Fruit fly (Drosophila melanogaster) whole organism, embryonic: ENCODE data around the gene ttm50.

ENCODE experiments used
- Abd-B ChIP-seq: fragments of 200-800 bp; sonication (Bioruptor generic); optimal IDR thresholded peaks from 2 replicates; lab custom pipeline; 2018; ENCODE audit warnings: missing biosample characterization, mild to moderate bottlenecking, missing genetic modification characterization, moderate library complexity
- Aef1 ChIP-seq: fragments of 200-800 bp; sonication (Bioruptor generic); IDR thresholded peaks from 3 replicates; pipeline ENCODE4 v1.3.6; 2022; ENCODE audit warnings: missing biosample characterization, missing genetic modification characterization
- CG10654 ChIP-seq: fragments of 200-800 bp; sonication (Bioruptor generic); optimal IDR thresholded peaks from 2 replicates; lab custom pipeline; 2016; ENCODE audit warnings: missing biosample characterization, missing genetic modification characterization
- CG11456 ChIP-seq: fragments of 200-800 bp; sonication (Bioruptor generic); IDR thresholded peaks from 3 replicates; pipeline ENCODE4 v1.3.6; 2022; ENCODE audit warnings: missing biosample characterization, missing genetic modification characterization
- CG15696 ChIP-seq: fragments of 200-800 bp; sonication (Bioruptor generic); optimal IDR thresholded peaks from 2 replicates; lab custom pipeline; 2019; ENCODE audit warnings: missing biosample characterization, mild to moderate bottlenecking, missing genetic modification characterization, moderate library complexity
- CG17568 ChIP-seq: fragments of 200-800 bp; sonication (Bioruptor generic); optimal IDR thresholded peaks from 2 replicates; lab custom pipeline; 2018; ENCODE audit warnings: missing biosample characterization, mild to moderate bottlenecking, missing genetic modification characterization, moderate library complexity
- CG17802 ChIP-seq: fragments of 200-800 bp; sonication (Bioruptor generic); optimal IDR thresholded peaks from 2 replicates; lab custom pipeline; 2018; ENCODE audit warnings: missing biosample characterization, mild to moderate bottlenecking, missing genetic modification characterization, moderate library complexity
- CG17912 ChIP-seq: fragments of 200-800 bp; sonication (Bioruptor generic); optimal IDR thresholded peaks from 2 replicates; lab custom pipeline; 2018; ENCODE audit warnings: missing biosample characterization, mild to moderate bottlenecking, missing genetic modification characterization
- CG18011 ChIP-seq: fragments of 200-800 bp; sonication (Bioruptor generic); optimal IDR thresholded peaks from 2 replicates; lab custom pipeline; 2017; ENCODE audit warnings: missing biosample characterization, missing genetic modification characterization, mild to moderate bottlenecking, moderate library complexity, missing genotype
- CG18599 ChIP-seq: fragments of 200-800 bp; sonication (Bioruptor generic); optimal IDR thresholded peaks from 3 replicates; lab custom pipeline; 2017; ENCODE audit warnings: missing biosample characterization, missing genetic modification characterization, mild to moderate bottlenecking, moderate library complexity, missing genetic modification reagents
- CG18619 ChIP-seq: fragments of 200-800 bp; sonication (Bioruptor generic); optimal IDR thresholded peaks from 3 replicates; lab custom pipeline; 2017; ENCODE audit warnings: missing biosample characterization, mild to moderate bottlenecking, missing genetic modification characterization
- CG3065 ChIP-seq: fragments of 200-800 bp; sonication (Bioruptor generic); optimal IDR thresholded peaks from 2 replicates; lab custom pipeline; 2016; ENCODE audit warnings: missing biosample characterization, missing genetic modification characterization
- CG31224 ChIP-seq: fragments of 200-800 bp; sonication (Bioruptor generic); IDR thresholded peaks from 2 replicates; pipeline ENCODE4 v1.3.6; 2022; ENCODE audit warnings: missing biosample characterization, missing genetic modification characterization
- CG32532 ChIP-seq: fragments of 200-800 bp; sonication (Bioruptor generic); IDR thresholded peaks from 2 replicates; pipeline ENCODE4 v1.3.6; 2022; ENCODE audit warnings: missing biosample characterization, missing genetic modification characterization
- CG33557 ChIP-seq: fragments of 200-800 bp; sonication (Bioruptor generic); optimal IDR thresholded peaks from 2 replicates; lab custom pipeline; 2019; ENCODE audit warnings: missing biosample characterization, mild to moderate bottlenecking, missing genetic modification characterization, moderate library complexity
- CG4404 ChIP-seq: fragments of 200-800 bp; sonication (Bioruptor generic); IDR thresholded peaks from 2 replicates; pipeline ENCODE4 v1.3.6; 2022; ENCODE audit warnings: missing biosample characterization, missing genetic modification characterization
- CG6254 ChIP-seq: fragments of 200-800 bp; sonication (Bioruptor generic); optimal IDR thresholded peaks from 3 replicates; lab custom pipeline; 2017; ENCODE audit warnings: mild to moderate bottlenecking, missing biosample characterization, missing genetic modification reagents, missing genetic modification characterization
- CG7963 ChIP-seq: fragments of 200-800 bp; sonication (Bioruptor generic); IDR thresholded peaks from 3 replicates; pipeline ENCODE4 v1.3.6; 2022; ENCODE audit warnings: missing biosample characterization, missing genetic modification characterization; ENCODE audit not compliant: partially characterized antibody
- CG9609 ChIP-seq: fragments of 200-800 bp; sonication (Bioruptor generic); optimal IDR thresholded peaks from 3 replicates; lab custom pipeline; 2016; ENCODE audit warnings: missing biosample characterization, missing genetic modification characterization
- CG9932 ChIP-seq: fragments of 200-800 bp; sonication (Bioruptor generic); IDR thresholded peaks from 2 replicates; pipeline ENCODE4 v1.3.6; 2022; ENCODE audit warnings: missing biosample characterization, missing genetic modification characterization
- CrebB ChIP-seq: fragments of 200-800 bp; sonication (Bioruptor generic); optimal IDR thresholded peaks from 3 replicates; lab custom pipeline; 2018; ENCODE audit warnings: missing biosample characterization, mild to moderate bottlenecking, missing genetic modification characterization
- Dip2 ChIP-seq: fragments of 200-800 bp; sonication (Bioruptor generic); IDR thresholded peaks from 2 replicates; pipeline ENCODE4 v1.3.6; 2022; ENCODE audit warnings: missing biosample characterization, missing genetic modification characterization
- Dp ChIP-seq: fragments of 200-800 bp; sonication (Bioruptor generic); optimal IDR thresholded peaks from 2 replicates; lab custom pipeline; 2018; ENCODE audit warnings: missing biosample characterization, mild to moderate bottlenecking, missing genetic modification characterization, moderate library complexity
- E2f2 ChIP-seq: fragments of 200-800 bp; sonication (Bioruptor generic); IDR thresholded peaks from 2 replicates; pipeline ENCODE4 v1.3.6; 2022; ENCODE audit warnings: missing biosample characterization, missing genetic modification characterization
- Ets65A ChIP-seq: fragments of 200-800 bp; sonication (Bioruptor generic); peaks from one replicate; lab custom pipeline; 2016; ENCODE audit warnings: missing biosample characterization, missing genetic modification characterization
- Fer1 ChIP-seq: fragments of 200-800 bp; sonication (Bioruptor generic); optimal IDR thresholded peaks from 2 replicates; lab custom pipeline; 2017; ENCODE audit warnings: missing biosample characterization, mild to moderate bottlenecking, missing genetic modification characterization
- HLH3B ChIP-seq: fragments of 200-800 bp; sonication (Bioruptor generic); IDR thresholded peaks from 2 replicates; pipeline ENCODE4 v1.3.6; 2022; ENCODE audit warnings: missing biosample characterization, missing genetic modification characterization
- Hsf ChIP-seq: fragments of 200-800 bp; sonication (Bioruptor generic); optimal IDR thresholded peaks from 3 replicates; lab custom pipeline; 2016; ENCODE audit warnings: missing biosample characterization, missing genetic modification characterization
- Kr ChIP-seq: fragments of 200-800 bp; sonication (Bioruptor generic); optimal IDR thresholded peaks from 2 replicates; lab custom pipeline; 2017; ENCODE audit warnings: missing biosample characterization, mild to moderate bottlenecking, missing genetic modification characterization
- NC2β ChIP-seq: fragments of 200-800 bp; sonication (Bioruptor generic); optimal IDR thresholded peaks from 2 replicates; lab custom pipeline; 2016; ENCODE audit warnings: missing biosample characterization, missing genetic modification characterization
- Neu2 ChIP-seq: fragments of 200-800 bp; sonication (Bioruptor generic); optimal IDR thresholded peaks from 3 replicates; lab custom pipeline; 2016; ENCODE audit warnings: missing biosample characterization, missing genetic modification characterization, borderline replicate concordance
- Optix ChIP-seq: fragments of 200-800 bp; sonication (Bioruptor generic); IDR thresholded peaks from 3 replicates; pipeline ENCODE4 v1.3.6; 2022; ENCODE audit warnings: missing biosample characterization, missing genetic modification characterization
- Pdp1 ChIP-seq, 2 experiments: fragments of 200-800 bp; sonication (Bioruptor generic); optimal IDR thresholded peaks; 3 replicates each; lab custom pipeline; 2016; ENCODE audit warnings: missing biosample characterization in 2 of 2, missing genetic modification characterization in 2 of 2, mild to moderate bottlenecking in 1 of 2, moderate library complexity in 1 of 2
- Ptx1 ChIP-seq: fragments of 200-800 bp; sonication (Bioruptor generic); IDR thresholded peaks from 2 replicates; pipeline ENCODE4 v1.3.6; 2022; ENCODE audit warnings: missing biosample characterization, missing genetic modification characterization
- Sin3A ChIP-seq: fragments of >200 bp; optimal IDR thresholded peaks from 2 replicates; lab custom pipeline; 2018
- Sox102F ChIP-seq: fragments of 200-800 bp; sonication (Bioruptor generic); optimal IDR thresholded peaks from 2 replicates; lab custom pipeline; 2018; ENCODE audit warnings: missing biosample characterization, mild to moderate bottlenecking, missing genetic modification characterization, moderate library complexity
- Tbp ChIP-seq: fragments of >200 bp; optimal IDR thresholded peaks from 2 replicates; lab custom pipeline; 2018; ENCODE audit warnings: missing biosample characterization, missing genetic modification characterization
- ase ChIP-seq: fragments of 200-800 bp; sonication (Bioruptor generic); IDR thresholded peaks from 3 replicates; pipeline ENCODE4 v1.3.6; 2022; ENCODE audit warnings: missing biosample characterization, missing genetic modification characterization
- bsh ChIP-seq, 2 experiments: fragments of 200-800 bp; sonication (Bioruptor generic); optimal IDR thresholded peaks; 2 replicates each; lab custom pipeline; 2017 to 2018; ENCODE audit warnings: mild to moderate bottlenecking in 2 of 2, missing biosample characterization in 2 of 2, missing genetic modification characterization in 2 of 2, moderate library complexity in 1 of 2
- exex ChIP-seq: fragments of 200-800 bp; sonication (Bioruptor generic); optimal IDR thresholded peaks from 4 replicates; lab custom pipeline; 2018; ENCODE audit warnings: missing biosample characterization, mild to moderate bottlenecking, missing genetic modification characterization, moderate library complexity
- hbn ChIP-seq: fragments of 200-800 bp; sonication (Bioruptor generic); IDR thresholded peaks from 2 replicates; pipeline ENCODE4 v1.3.6; 2022; ENCODE audit warnings: missing biosample characterization, missing genetic modification characterization; ENCODE audit not compliant: partially characterized antibody
- inv ChIP-seq: fragments of 200-800 bp; sonication (Bioruptor generic); IDR thresholded peaks from 2 replicates; pipeline ENCODE4 v1.3.6; 2022; ENCODE audit warnings: missing biosample characterization, missing genetic modification characterization; ENCODE audit not compliant: partially characterized antibody
- nerfin-1 ChIP-seq: fragments of 200-800 bp; sonication (Bioruptor generic); optimal IDR thresholded peaks from 3 replicates; lab custom pipeline; 2019; ENCODE audit warnings: missing biosample characterization, mild to moderate bottlenecking, missing genetic modification characterization, moderate library complexity
- org-1 ChIP-seq: fragments of 200-800 bp; sonication (Bioruptor generic); optimal IDR thresholded peaks from 2 replicates; lab custom pipeline; 2017; ENCODE audit warnings: missing biosample characterization, missing genetic modification characterization
- pho ChIP-seq: fragments of 200-800 bp; sonication (Bioruptor generic); optimal IDR thresholded peaks from 2 replicates; lab custom pipeline; 2016; ENCODE audit warnings: missing biosample characterization, missing genetic modification characterization
- sna ChIP-seq: fragments of 200-800 bp; sonication (Bioruptor generic); IDR thresholded peaks from 2 replicates; pipeline ENCODE4 v1.3.6; 2022; ENCODE audit warnings: missing biosample characterization, missing genetic modification characterization; ENCODE audit not compliant: partially characterized antibody
- stwl ChIP-seq: fragments of 200-800 bp; sonication (Bioruptor generic); optimal IDR thresholded peaks from 3 replicates; lab custom pipeline; 2018; ENCODE audit warnings: missing biosample characterization, mild to moderate bottlenecking, missing genetic modification characterization, moderate library complexity
- ttk ChIP-seq: fragments of 200-800 bp; sonication (Bioruptor generic); IDR thresholded peaks from 2 replicates; pipeline ENCODE4 v2.1.2; 2022; ENCODE audit warnings: missing biosample characterization, missing genetic modification characterization
- wek ChIP-seq: fragments of 200-800 bp; sonication (Bioruptor generic); optimal IDR thresholded peaks from 3 replicates; lab custom pipeline; 2018; ENCODE audit warnings: missing biosample characterization, mild to moderate bottlenecking, missing genetic modification characterization, moderate library complexity
- zen ChIP-seq: fragments of 200-800 bp; sonication (Bioruptor generic); optimal IDR thresholded peaks from 3 replicates; lab custom pipeline; 2018; ENCODE audit warnings: missing biosample characterization, mild to moderate bottlenecking, missing genetic modification characterization, moderate library complexity
- zfh1 ChIP-seq: fragments of 200-800 bp; sonication (Bioruptor generic); IDR thresholded peaks from 3 replicates; pipeline ENCODE4 v1.3.6; 2022; ENCODE audit warnings: missing biosample characterization, missing genetic modification characterization

The ttm50 gene

dm6 chrX:2744042-2744441 lies 12.1 kb upstream of the ttm50 start, which contains the start of gene Syx4 (continued):
- peak; percentile 88 for TF ChIP-seq zfh1
- no peak for TF ChIP-seq Dp (GFP tag; lab: Kevin White, UChicago)
- peak; percentile 72 for TF ChIP-seq E2f2 (GFP tag; lab: Robert Waterston, UW)
- peak; percentile 83 for TF ChIP-seq CG10654 (GFP tag; lab: Kevin White, UChicago)
- TF ChIP-seq HLH3B (GFP tag; lab: Robert Waterston, UW) = peak; percentile 89
- no peak for TF ChIP-seq stwl (tag; lab: Kevin White, UChicago)
- peak; percentile 87 for TF ChIP-seq ase (GFP tag; lab: Robert Waterston, UW)
- TF ChIP-seq ttk (GFP tag; lab: Robert Waterston, UW) = peak; percentile 86
- TF ChIP-seq org-1 (GFP tag; lab: Kevin White, UChicago) = peak; percentile 92
- TF ChIP-seq Neu2 (GFP tag; lab: Kevin White, UChicago) = no peak
- peak; percentile 93 for TF ChIP-seq Sox102F (GFP tag; lab: Kevin White, UChicago)
- peak; percentile 73 for TF ChIP-seq wek (GFP tag; lab: Kevin White, UChicago)
- peak; percentile 84 to 85 for TF ChIP-seq Pdp1 (GFP tag; optimal IDR thresholded peaks at IDR 0.05; lab: Kevin White, UChicago)
- peak; percentile 59 for TF ChIP-seq CG17802 (tag; lab: Kevin White, UChicago)
- TF ChIP-seq CG17912 (GFP tag; lab: Kevin White, UChicago) = no peak
- TF ChIP-seq exex = peak; percentile 70
- TF ChIP-seq NC2β (GFP tag; lab: Kevin White, UChicago) = peak; percentile 82
- TF ChIP-seq CG9609 (GFP tag; lab: Kevin White, UChicago) = peak; percentile 86
- TF ChIP-seq Hsf = peak; percentile 87
- TF ChIP-seq Abd-B (GFP tag; lab: Kevin White, UChicago) = peak; percentile 74
- TF ChIP-seq CG9932 (GFP tag; lab: Robert Waterston, UW) = peak; percentile 86
- TF ChIP-seq pho (GFP tag; lab: Kevin White, UChicago) = peak; percentile 90
- peak; percentile 69 to 88 for TF ChIP-seq bsh (GFP tag; optimal IDR thresholded peaks at IDR 0.05; lab: Kevin White, UChicago)
- no peak for TF ChIP-seq hbn (GFP tag; lab: Robert Waterston, UW)
- peak; percentile 83 for TF ChIP-seq CG31224 (GFP tag; lab: Robert Waterston, UW)
- TF ChIP-seq CG7963 (GFP tag; lab: Robert Waterston, UW) = no peak
- TF ChIP-seq Optix (GFP tag; lab: Robert Waterston, UW) = peak; percentile 78
- peak; percentile 86 for TF ChIP-seq CG18619 (GFP tag; lab: Kevin White, UChicago)
- TF ChIP-seq CG18599 (GFP tag; lab: Kevin White, UChicago) = peak; percentile 97
- peak; percentile 96 for TF ChIP-seq Ets65A (GFP tag; lab: Kevin White, UChicago)
- TF ChIP-seq inv (GFP tag; lab: Robert Waterston, UW) = no peak
- peak; percentile 86 for TF ChIP-seq Aef1
- peak; percentile 91 for TF ChIP-seq CG11456 (GFP tag; lab: Robert Waterston, UW)
- TF ChIP-seq CG4404 (GFP tag; lab: Robert Waterston, UW) = peak; percentile 36; the same call in 1 of the 2 replicates
- peak; percentile 96 for TF ChIP-seq Fer1 (GFP tag; lab: Kevin White, UChicago)
- peak; percentile 81 for TF ChIP-seq nerfin-1 (tag; lab: Kevin White, UChicago)
- TF ChIP-seq sna (GFP tag; lab: Robert Waterston, UW) = no peak
- peak; percentile 67 for TF ChIP-seq CG6254 (GFP tag; lab: Kevin White, UChicago)
- no peak for TF ChIP-seq Dip2 (GFP tag; lab: Robert Waterston, UW)
- peak; percentile 94 for TF ChIP-seq CG32532
- TF ChIP-seq Ptx1 (GFP tag; lab: Robert Waterston, UW) = peak; percentile 87
- no peak for TF ChIP-seq Kr (GFP tag; lab: Kevin White, UChicago)
- no peak for TF ChIP-seq CG33557 (GFP tag; lab: Kevin White, UChicago)
- TF ChIP-seq Tbp (GFP tag; lab: Kevin White, UChicago) = no peak
- no peak for TF ChIP-seq Sin3A (lab: Kevin White, UChicago)
- TF ChIP-seq CrebB (tag; lab: Kevin White, UChicago) = peak; percentile 90
- TF ChIP-seq CG18011 = peak; percentile 80
- TF ChIP-seq zen (tag; lab: Kevin White, UChicago) = peak; percentile 52
- TF ChIP-seq CG15696 (tag; lab: Kevin White, UChicago) = peak; percentile 44
- TF ChIP-seq CG17568 = peak; percentile 81
- TF ChIP-seq CG3065 (GFP tag; lab: Kevin White, UChicago) = peak; percentile 46
